Worm (Caenorhabditis elegans) whole organism, midembryonic: Measurements from ENCODE around the gene cids-1.

Source experiments
- T22C8.4 ChIP-seq: fragments of 200-800 bp; sonication (Bioruptor generic); IDR thresholded peaks from 2 replicates; pipeline ENCODE4 v1.3.6; 2022; ENCODE audit warnings: missing genetic modification characterization, missing compliant biosample characterization
- cog-1 ChIP-seq: sonication (generic microtip); optimal IDR thresholded peaks from 2 replicates; lab custom pipeline; 2016; ENCODE audit warnings: missing genetic modification characterization, missing compliant biosample characterization
- flt-1 ChIP-seq: fragments of 200-800 bp; sonication (Bioruptor generic); IDR thresholded peaks from 2 replicates; pipeline ENCODE4 v1.3.6; 2022; ENCODE audit warnings: missing genetic modification characterization, missing compliant biosample characterization
- klf-2 ChIP-seq: fragments of 200-800 bp; sonication (Bioruptor generic); conservative IDR thresholded peaks from 2 replicates; pipeline ENCODE4 v1.3.6; 2022; ENCODE audit warnings: missing genetic modification reagents, missing genetic modification characterization, missing compliant biosample characterization
- med-1 ChIP-seq: sonication (generic microtip); optimal IDR thresholded peaks from 2 replicates; lab custom pipeline; 2017; ENCODE audit warnings: missing genetic modification characterization, mild to moderate bottlenecking, missing compliant biosample characterization, antibody characterized with exemption, missing genetic modification reagents; ENCODE audit not compliant: insufficient read depth
- ref-1 ChIP-seq: fragments of 200-800 bp; sonication (Bioruptor generic); conservative IDR thresholded peaks from 2 replicates; pipeline ENCODE4 v1.3.6; 2022; ENCODE audit warnings: missing genetic modification reagents, missing genetic modification characterization, missing compliant biosample characterization
- tab-1 ChIP-seq: fragments of 200-800 bp; sonication (Bioruptor generic); IDR thresholded peaks from 2 replicates; pipeline ENCODE4 v1.3.6; 2022; ENCODE audit warnings: missing genetic modification characterization, missing compliant biosample characterization
- ztf-23 ChIP-seq: fragments of 200-800 bp; sonication (Bioruptor generic); IDR thresholded peaks from 2 replicates; pipeline ENCODE4 v1.3.6; 2022; ENCODE audit warnings: missing genetic modification reagents, missing genetic modification characterization, missing compliant biosample characterization
- ztf-29 ChIP-seq: fragments of 200-800 bp; sonication (Bioruptor generic); IDR thresholded peaks from 2 replicates; pipeline ENCODE4 v1.3.6; 2022; ENCODE audit warnings: missing genetic modification reagents, missing genetic modification characterization, missing compliant biosample characterization

Gene cids-1

ce11 chrIII:8258045-8258444, 13.8 kb downstream of the cids-1 start, which contains the start of gene ncr-2:
Gene ncr-2, plus strand, starts transcription at chrIII:8258345.
- TF ChIP-seq T22C8.4 (GFP tag; lab: Robert Waterston, UW) (no peak), med-1 (GFP tag; lab: Kevin White, UChicago) (no peak), ref-1 (GFP tag; lab: Robert Waterston, UW) (no peak), tab-1 (no peak)

- TF ChIP-seq T22C8.4 (GFP tag; lab: Robert Waterston, UW), result no peak
- no peak for TF ChIP-seq klf-2 (GFP tag; lab: Robert Waterston, UW)
- no peak for TF ChIP-seq ztf-23 (GFP tag; lab: Robert Waterston, UW)
- no peak for TF ChIP-seq med-1 (GFP tag; lab: Kevin White, UChicago)
- no peak for TF ChIP-seq ref-1 (GFP tag; lab: Robert Waterston, UW)
- no peak for TF ChIP-seq ztf-29
- no peak for TF ChIP-seq tab-1
- no peak for TF ChIP-seq flt-1 (GFP tag; lab: Robert Waterston, UW)
- TF ChIP-seq cog-1 (tag; lab: Kevin White, UChicago), result no peak
These were observed 18.4 kb downstream of the cids-1 start for ce11 chrIII:8262599-8262998.

ce11 chrIII:8263377-8263776, 19.1 kb downstream of the cids-1 start, which contains the start of gene col-91:
Gene col-91, minus strand, starts transcription at chrIII:8263664.
- TF ChIP-seq ztf-23 (GFP tag; lab: Robert Waterston, UW) (no peak), med-1 (GFP tag; lab: Kevin White, UChicago) (no peak), cog-1 (tag; lab: Kevin White, UChicago) (no peak), T22C8.4 (GFP tag; lab: Robert Waterston, UW) (no peak), tab-1 (no peak), flt-1 (GFP tag; lab: Robert Waterston, UW) (no peak), ztf-29 (no peak), klf-2 (GFP tag; lab: Robert Waterston, UW) (no peak), ref-1 (GFP tag; lab: Robert Waterston, UW) (no peak)

- no peak for TF ChIP-seq med-1 (GFP tag; lab: Kevin White, UChicago)
- TF ChIP-seq klf-2 (GFP tag; lab: Robert Waterston, UW), result no peak
- TF ChIP-seq ztf-29, result no peak
- TF ChIP-seq flt-1 (GFP tag; lab: Robert Waterston, UW), result 0 out of 2 replicates have a peak, but pooled peaks have one; percentile 23
- TF ChIP-seq T22C8.4 (GFP tag; lab: Robert Waterston, UW), result no peak
- no peak for TF ChIP-seq cog-1 (tag; lab: Kevin White, UChicago)
- no peak for TF ChIP-seq ztf-23 (GFP tag; lab: Robert Waterston, UW)
These were observed 21.5 kb downstream of the cids-1 start, which contains the start of gene mrps-9 for ce11 chrIII:8265753-8266152. Gene mrps-9, plus strand, starts transcription at chrIII:8266062.

- TF ChIP-seq tab-1, result no peak
- TF ChIP-seq flt-1 (GFP tag; lab: Robert Waterston, UW), result no peak
- TF ChIP-seq klf-2 (GFP tag; lab: Robert Waterston, UW), result no peak
- TF ChIP-seq ztf-29, result no peak
- no peak for TF ChIP-seq T22C8.4 (GFP tag; lab: Robert Waterston, UW)
- no peak for TF ChIP-seq cog-1 (tag; lab: Kevin White, UChicago)
- TF ChIP-seq ztf-23 (GFP tag; lab: Robert Waterston, UW), result no peak
- no peak for TF ChIP-seq med-1 (GFP tag; lab: Kevin White, UChicago)
- TF ChIP-seq ref-1 (GFP tag; lab: Robert Waterston, UW), result no peak
These were observed 24.1 kb downstream of the cids-1 start, which contains the start of the genes F09G8.7 and crn-7 for ce11 chrIII:8268296-8268695. Gene F09G8.7, minus strand, starts transcription at chrIII:8268355. Gene crn-7, plus strand, starts transcription at chrIII:8268531.

- TF ChIP-seq cog-1 (tag; lab: Kevin White, UChicago), result no peak
- no peak for TF ChIP-seq tab-1
- no peak for TF ChIP-seq ref-1 (GFP tag; lab: Robert Waterston, UW)
- TF ChIP-seq flt-1 (GFP tag; lab: Robert Waterston, UW), result no peak
- no peak for TF ChIP-seq ztf-23 (GFP tag; lab: Robert Waterston, UW)
- TF ChIP-seq T22C8.4 (GFP tag; lab: Robert Waterston, UW), result no peak
- no peak for TF ChIP-seq klf-2 (GFP tag; lab: Robert Waterston, UW)
These were observed 27.5 kb downstream of the cids-1 start, which contains the start of the genes mps-4 and F09G8.10 for ce11 chrIII:8271676-8272225. Gene mps-4, minus strand, starts transcription at chrIII:8271776. Gene F09G8.10, minus strand, starts transcription at chrIII:8272175.

ce11 chrIII:8275871-8276270, 31.6 kb downstream of the cids-1 start, which contains the start of gene clec-160:
Gene clec-160, minus strand, starts transcription at chrIII:8275971.
- TF ChIP-seq ztf-23 (GFP tag; lab: Robert Waterston, UW), result no peak
- no peak for TF ChIP-seq tab-1
- TF ChIP-seq klf-2 (GFP tag; lab: Robert Waterston, UW), result no peak
- no peak for TF ChIP-seq T22C8.4 (GFP tag; lab: Robert Waterston, UW)
- no peak for TF ChIP-seq med-1 (GFP tag; lab: Kevin White, UChicago)
- no peak for TF ChIP-seq ref-1 (GFP tag; lab: Robert Waterston, UW)
- TF ChIP-seq cog-1 (tag; lab: Kevin White, UChicago), result no peak
- no peak for TF ChIP-seq flt-1 (GFP tag; lab: Robert Waterston, UW)
- TF ChIP-seq ztf-29, result no peak

- TF ChIP-seq flt-1 (GFP tag; lab: Robert Waterston, UW) (no peak), tab-1 (no peak), ref-1 (GFP tag; lab: Robert Waterston, UW) (no peak), ztf-23 (GFP tag; lab: Robert Waterston, UW) (no peak), med-1 (GFP tag; lab: Kevin White, UChicago) (no peak), cog-1 (tag; lab: Kevin White, UChicago) (no peak), klf-2 (GFP tag; lab: Robert Waterston, UW) (no peak), T22C8.4 (GFP tag; lab: Robert Waterston, UW) (no peak), ztf-29 (no peak)
These were observed 34.6 kb downstream of the cids-1 start, which contains the start of gene mig-10 for ce11 chrIII:8278801-8279200. Gene mig-10, plus strand, starts transcription at chrIII:8279101.

- no peak for TF ChIP-seq cog-1 (tag; lab: Kevin White, UChicago)
- TF ChIP-seq T22C8.4 (GFP tag; lab: Robert Waterston, UW), result no peak
- no peak for TF ChIP-seq ztf-29
- TF ChIP-seq klf-2 (GFP tag; lab: Robert Waterston, UW), result no peak
- no peak for TF ChIP-seq tab-1
- no peak for TF ChIP-seq flt-1 (GFP tag; lab: Robert Waterston, UW)
- no peak for TF ChIP-seq ref-1 (GFP tag; lab: Robert Waterston, UW)
- no peak for TF ChIP-seq ztf-23 (GFP tag; lab: Robert Waterston, UW)
- TF ChIP-seq med-1 (GFP tag; lab: Kevin White, UChicago), result no peak
These were observed 35.3 kb downstream of the cids-1 start for ce11 chrIII:8279567-8279966.
